Worm (Caenorhabditis elegans) whole organism, mixed stage, embryonic: ENCODE results near the gene fbxa-144.

Experiments
- M03D4.4 ChIP-seq: sonication (generic microtip); optimal IDR thresholded peaks from 2 replicates; lab custom pipeline; 2017; ENCODE audit warnings: mild to moderate bottlenecking, missing genetic modification characterization, missing compliant biosample characterization
- bed-3 ChIP-seq: fragments of 200-800 bp; sonication (Bioruptor generic); optimal IDR thresholded peaks from 3 replicates; lab custom pipeline; 2018; ENCODE audit warnings: mild to moderate bottlenecking, missing genetic modification characterization, moderate library complexity, missing compliant biosample characterization
- blmp-1 ChIP-seq: fragments of 150-350 bp; optimal IDR thresholded peaks from 2 replicates; lab custom pipeline; 2014; ENCODE audit warnings: missing biosample characterization, missing genetic modification characterization
- ceh-39 ChIP-seq: fragments of 150-350 bp; optimal IDR thresholded peaks from 2 replicates; lab custom pipeline; 2014; ENCODE audit warnings: missing biosample characterization, missing genetic modification characterization
- ceh-43 ChIP-seq: fragments of 200-800 bp; sonication (Bioruptor generic); optimal IDR thresholded peaks from 2 replicates; lab custom pipeline; 2018; ENCODE audit warnings: mild to moderate bottlenecking, missing genetic modification characterization, moderate library complexity, missing compliant biosample characterization
- ceh-83 ChIP-seq: fragments of 200-800 bp; sonication (Bioruptor generic); optimal IDR thresholded peaks from 2 replicates; lab custom pipeline; 2018; ENCODE audit warnings: mild to moderate bottlenecking, missing genetic modification characterization, missing compliant biosample characterization
- ces-1 ChIP-seq: fragments of 150-350 bp; optimal IDR thresholded peaks from 2 replicates; lab custom pipeline; 2014; ENCODE audit warnings: missing biosample characterization, missing genetic modification reagents, missing genetic modification characterization
- cnd-1 ChIP-seq: fragments of 200-800 bp; sonication (Bioruptor generic); optimal IDR thresholded peaks from 2 replicates; lab custom pipeline; 2018; ENCODE audit warnings: mild to moderate bottlenecking, missing genetic modification characterization, missing compliant biosample characterization
- elt-1 ChIP-seq: sonication (generic microtip); optimal IDR thresholded peaks from 2 replicates; lab custom pipeline; 2017; ENCODE audit warnings: missing genetic modification characterization, mild to moderate bottlenecking, missing compliant biosample characterization, antibody characterized with exemption, moderate library complexity, borderline replicate concordance; ENCODE audit not compliant: insufficient read depth
- elt-3 ChIP-seq: fragments of 150-350 bp; optimal IDR thresholded peaks from 2 replicates; lab custom pipeline; 2014; ENCODE audit warnings: missing biosample characterization, missing genetic modification characterization
- flh-1 ChIP-seq: fragments of 200-800 bp; sonication (Bioruptor generic); optimal IDR thresholded peaks from 2 replicates; lab custom pipeline; 2018; ENCODE audit warnings: mild to moderate bottlenecking, missing genetic modification characterization, moderate library complexity, missing compliant biosample characterization
- ham-2 ChIP-seq: fragments of 200-800 bp; sonication (Bioruptor generic); optimal IDR thresholded peaks from 2 replicates; lab custom pipeline; 2018; ENCODE audit warnings: mild to moderate bottlenecking, missing genetic modification characterization, missing compliant biosample characterization
- hlh-1 ChIP-seq: fragments of 150-350 bp; optimal IDR thresholded peaks from 2 replicates; lab custom pipeline; 2014; ENCODE audit warnings: missing biosample characterization, missing genetic modification reagents, missing genetic modification characterization
- lin-13 ChIP-seq: fragments of 150-350 bp; optimal IDR thresholded peaks from 2 replicates; lab custom pipeline; 2014; ENCODE audit warnings: missing biosample characterization, missing genetic modification characterization
- lin-32 ChIP-seq: fragments of 200-800 bp; sonication (Bioruptor generic); optimal IDR thresholded peaks from 2 replicates; lab custom pipeline; 2018; ENCODE audit warnings: mild to moderate bottlenecking, missing genetic modification characterization, missing compliant biosample characterization
- mab-5 ChIP-seq: fragments of 150-350 bp; optimal IDR thresholded peaks from 2 replicates; lab custom pipeline; 2014; ENCODE audit warnings: missing biosample characterization, missing genetic modification characterization
- mep-1 ChIP-seq: fragments of 150-350 bp; optimal IDR thresholded peaks from 2 replicates; lab custom pipeline; 2017; ENCODE audit warnings: missing biosample characterization, missing genetic modification reagents, missing genetic modification characterization, inconsistent platforms
- mls-2 ChIP-seq: sonication (generic microtip); optimal IDR thresholded peaks from 2 replicates; lab custom pipeline; 2016; ENCODE audit warnings: mild to moderate bottlenecking, missing genetic modification characterization, moderate library complexity, missing compliant biosample characterization
- nhr-12 ChIP-seq: fragments of 150-350 bp; optimal IDR thresholded peaks from 2 replicates; lab custom pipeline; 2014; ENCODE audit warnings: missing biosample characterization, missing genetic modification characterization
- nhr-237 ChIP-seq: fragments of 150-350 bp; optimal IDR thresholded peaks from 2 replicates; lab custom pipeline; 2014; ENCODE audit warnings: missing biosample characterization, missing genetic modification characterization
- nhr-76 ChIP-seq: sonication (generic microtip); optimal IDR thresholded peaks from 2 replicates; lab custom pipeline; 2017; ENCODE audit warnings: missing biosample characterization, missing genetic modification characterization
- pha-4 ChIP-seq: fragments of 150-350 bp; optimal IDR thresholded peaks from 2 replicates; lab custom pipeline; 2018; ENCODE audit warnings: missing biosample characterization, missing genetic modification reagents, missing genetic modification characterization
- sem-2 ChIP-seq: fragments of 200-800 bp; sonication (Bioruptor generic); optimal IDR thresholded peaks from 2 replicates; lab custom pipeline; 2018; ENCODE audit warnings: mild to moderate bottlenecking, missing genetic modification characterization, missing compliant biosample characterization
- snpc-4 ChIP-seq: fragments of 150-350 bp; optimal IDR thresholded peaks from 2 replicates; lab custom pipeline; 2014; ENCODE audit warnings: missing biosample characterization, missing genetic modification characterization
- sptf-1 ChIP-seq: sonication (generic microtip); optimal IDR thresholded peaks from 2 replicates; lab custom pipeline; 2017; ENCODE audit warnings: mild to moderate bottlenecking, missing genetic modification characterization, moderate library complexity, missing compliant biosample characterization
- tbx-8 ChIP-seq: fragments of 200-800 bp; sonication (Bioruptor generic); optimal IDR thresholded peaks from 2 replicates; lab custom pipeline; 2018; ENCODE audit warnings: mild to moderate bottlenecking, missing genetic modification characterization, moderate library complexity, missing compliant biosample characterization
- unc-39 ChIP-seq: fragments of 150-350 bp; optimal IDR thresholded peaks from 2 replicates; lab custom pipeline; 2014; ENCODE audit warnings: missing biosample characterization, missing genetic modification characterization
- zip-8 ChIP-seq: fragments of 150-350 bp; optimal IDR thresholded peaks from 2 replicates; lab custom pipeline; 2014; ENCODE audit warnings: missing biosample characterization, missing genetic modification characterization
- ztf-11 ChIP-seq: fragments of 150-350 bp; optimal IDR thresholded peaks from 2 replicates; lab custom pipeline; 2014; ENCODE audit warnings: missing biosample characterization, missing genetic modification characterization

Gene fbxa-144

DNA sequence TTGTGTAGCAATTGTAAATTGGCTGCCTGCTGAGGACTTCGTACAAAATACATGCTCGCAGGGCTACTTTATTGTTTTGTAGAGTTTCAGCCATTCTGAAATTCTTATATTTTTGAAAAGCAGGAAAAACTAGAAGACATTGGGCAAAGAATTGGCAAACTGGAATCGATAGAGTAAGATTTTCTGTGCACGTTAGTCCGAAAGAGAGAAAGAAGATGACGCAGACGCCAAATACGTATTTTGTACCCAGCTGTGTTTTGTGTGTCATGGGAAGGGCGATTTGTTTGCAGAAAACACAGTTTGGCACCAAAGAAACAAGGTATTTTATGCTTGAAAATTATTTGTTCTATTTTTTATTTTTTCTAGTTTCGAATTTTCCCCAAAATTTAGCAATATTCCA, 5.2 kb downstream of the fbxa-144 start, which contains the start of gene fbxa-143:
Gene fbxa-143, minus strand, starts transcription at position 101 of the 400 bp plus-strand sequence.
- TF ChIP-seq ceh-43 (GFP tag; lab: Kevin White, UChicago) (no peak), lin-13 (no peak), ces-1 (GFP tag; lab: Kevin White, UChicago) (no peak), nhr-237 (tag; lab: Kevin White, UChicago) (no peak), zip-8 (tag; lab: Kevin White, UChicago) (no peak), ceh-39 (tag; lab: Kevin White, UChicago) (no peak), mep-1 (tag; lab: Kevin White, UChicago) (no peak), ztf-11 (tag; lab: Kevin White, UChicago) (no peak), cnd-1 (tag; lab: Kevin White, UChicago) (no peak), mab-5 (tag; lab: Kevin White, UChicago) (no peak)

DNA sequence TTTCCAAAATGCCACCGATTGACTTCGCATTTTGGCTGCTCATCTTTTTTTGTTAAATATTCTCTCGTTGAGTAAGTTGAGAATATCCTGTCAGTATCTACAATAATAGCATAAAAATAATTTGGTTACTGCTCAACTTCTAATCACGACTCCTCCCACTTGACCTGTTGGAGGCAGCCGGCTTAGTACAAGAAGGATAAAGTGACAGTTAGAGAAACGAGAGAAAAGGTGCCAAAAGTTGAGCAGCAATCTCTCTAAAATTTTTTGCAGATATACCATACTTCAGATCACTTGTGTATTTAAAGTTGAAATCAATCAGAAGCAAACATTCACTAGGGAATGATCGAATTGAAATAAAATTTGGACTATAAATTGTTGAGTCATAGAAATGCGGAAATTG, 7.9 kb downstream of the fbxa-144 start, which contains the start of gene nhr-111:
Gene nhr-111, minus strand, starts transcription at position 101 of the 400 bp plus-strand sequence.
- TF ChIP-seq lin-13 (no peak), mab-5 (tag; lab: Kevin White, UChicago) (no peak), nhr-12 (tag; lab: Kevin White, UChicago) (no peak), ceh-39 (tag; lab: Kevin White, UChicago) (no peak), elt-1 (tag; lab: Kevin White, UChicago) (no peak), hlh-1 (no peak), tbx-8 (GFP tag; lab: Kevin White, UChicago) (no peak)

DNA sequence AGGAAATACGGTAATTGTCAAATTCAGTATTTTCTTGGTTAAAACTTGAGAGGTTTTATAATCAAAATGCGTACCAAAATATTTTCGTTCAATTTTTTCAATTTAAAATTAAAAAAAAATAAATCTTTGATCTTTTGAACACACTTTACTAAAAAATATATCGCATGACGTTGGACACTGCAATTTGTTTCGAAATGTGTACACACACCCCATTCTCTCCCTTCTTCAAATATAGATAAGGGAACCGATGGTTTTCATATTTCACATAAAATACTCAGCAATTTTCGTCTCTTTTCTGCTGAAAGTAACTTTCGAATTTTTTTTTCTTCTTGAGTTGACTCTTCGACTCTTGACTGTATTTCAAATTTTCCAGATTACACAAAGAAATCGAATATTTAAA, 11.2 kb downstream of the fbxa-144 start:
- TF ChIP-seq mep-1 (tag; lab: Kevin White, UChicago) (no peak), elt-1 (tag; lab: Kevin White, UChicago) (no peak), sptf-1 (tag; lab: Kevin White, UChicago) (no peak), pha-4 (tag; lab: Kevin White, UChicago) (no peak), ceh-39 (tag; lab: Kevin White, UChicago) (no peak), M03D4.4 (no peak), bed-3 (GFP tag; lab: Kevin White, UChicago) (no peak), nhr-12 (tag; lab: Kevin White, UChicago) (no peak), sem-2 (no peak), hlh-1 (no peak), nhr-237 (tag; lab: Kevin White, UChicago) (no peak), elt-3 (no peak), mls-2 (tag; lab: Kevin White, UChicago) (no peak), ceh-83 (GFP tag; lab: Kevin White, UChicago) (no peak)

DNA sequence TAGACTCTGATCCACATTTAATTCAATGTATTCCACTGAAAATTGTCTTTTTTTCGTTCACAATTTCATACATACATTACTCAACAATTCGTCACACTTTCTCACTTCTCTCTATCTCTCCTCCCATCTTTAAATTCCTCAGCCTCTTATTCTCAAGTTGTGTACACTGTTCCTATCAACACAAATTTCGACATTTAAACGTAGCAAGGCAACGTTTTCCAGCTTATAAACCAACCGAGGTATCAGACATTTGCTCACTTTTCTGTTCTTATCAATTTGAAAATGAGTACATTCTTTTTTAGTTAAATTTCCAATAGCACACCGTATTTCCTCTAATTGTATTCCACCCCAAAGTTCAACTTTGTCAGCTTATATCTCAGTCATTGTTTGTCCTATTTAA, 11.7 kb downstream of the fbxa-144 start, which contains the start of gene skr-3:
Gene skr-3, plus strand, starts transcription at position 163 of the 400 bp plus-strand sequence.
- TF ChIP-seq ztf-11 (tag; lab: Kevin White, UChicago), result no peak
- TF ChIP-seq ham-2 (GFP tag; lab: Kevin White, UChicago), result no peak
- TF ChIP-seq snpc-4 (tag; lab: Kevin White, UChicago), result no peak
- no peak for TF ChIP-seq nhr-76 (tag; lab: Kevin White, UChicago)
- no peak for TF ChIP-seq zip-8 (tag; lab: Kevin White, UChicago)

DNA sequence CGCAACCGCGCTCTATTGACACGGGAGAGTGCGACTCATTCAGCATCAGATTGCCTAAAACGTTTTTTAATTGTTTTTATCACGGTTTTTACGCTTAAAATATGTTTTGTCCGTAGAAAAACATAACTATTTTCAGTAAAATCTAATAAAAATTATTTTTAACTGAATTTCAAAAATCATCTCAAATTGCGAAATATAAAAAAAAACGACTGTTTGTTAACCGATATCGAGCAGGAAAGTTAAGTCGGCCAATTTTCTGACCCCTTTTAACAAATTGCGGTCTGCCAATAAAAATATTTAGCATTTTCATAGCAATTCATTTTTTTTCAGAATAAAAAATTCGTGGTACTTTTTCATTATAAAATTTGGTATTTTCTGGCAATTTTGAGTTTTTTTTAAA, 12.1 kb downstream of the fbxa-144 start:
- TF ChIP-seq cnd-1 (tag; lab: Kevin White, UChicago) (no peak), zip-8 (tag; lab: Kevin White, UChicago) (no peak), lin-32 (GFP tag; lab: Kevin White, UChicago) (no peak), flh-1 (no peak), blmp-1 (tag; lab: Kevin White, UChicago) (no peak), mab-5 (tag; lab: Kevin White, UChicago) (no peak), unc-39 (no peak), ceh-83 (GFP tag; lab: Kevin White, UChicago) (no peak), bed-3 (GFP tag; lab: Kevin White, UChicago) (no peak), elt-3 (no peak), snpc-4 (tag; lab: Kevin White, UChicago) (no peak), ztf-11 (tag; lab: Kevin White, UChicago) (no peak), elt-1 (tag; lab: Kevin White, UChicago) (no peak)
- TF ChIP-seq, all 35 proteins: peak for 0
